Fruit fly (Drosophila melanogaster) whole organism, larva: ENCODE measurements around the gene CG5849.

Experiments
- noc ChIP-seq: fragments of 200-800 bp; sonication (Bioruptor generic); optimal IDR thresholded peaks from 3 replicates; lab custom pipeline; 2019; ENCODE audit warnings: missing biosample characterization, mild to moderate bottlenecking, missing genetic modification characterization, moderate library complexity

Gene CG5849

DNA sequence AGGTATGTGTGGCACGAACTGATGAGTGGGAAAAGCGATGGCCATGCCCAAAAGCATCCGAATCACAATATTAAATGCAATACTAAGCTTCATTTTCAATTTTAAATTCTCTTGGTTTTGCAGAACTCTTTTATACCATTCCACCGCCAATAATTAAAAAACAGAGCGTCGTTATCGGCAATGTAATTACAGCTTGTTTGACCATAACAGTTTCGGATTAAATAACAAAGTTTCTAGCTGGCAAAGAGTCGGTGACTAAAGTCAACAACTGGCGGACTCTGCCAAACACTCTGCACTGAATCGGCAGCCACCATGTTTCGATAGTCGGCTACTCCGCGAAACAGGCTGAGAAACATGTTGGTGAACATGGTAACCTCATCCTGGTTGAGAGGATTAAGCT is 2.6 kb upstream of the CG5849 start, which contains the start of gene CG42870:
TSS of gene CG42870 (minus strand) at position 101 of the 400 bp plus-strand sequence.
- TF ChIP-seq noc, result no peak

DNA sequence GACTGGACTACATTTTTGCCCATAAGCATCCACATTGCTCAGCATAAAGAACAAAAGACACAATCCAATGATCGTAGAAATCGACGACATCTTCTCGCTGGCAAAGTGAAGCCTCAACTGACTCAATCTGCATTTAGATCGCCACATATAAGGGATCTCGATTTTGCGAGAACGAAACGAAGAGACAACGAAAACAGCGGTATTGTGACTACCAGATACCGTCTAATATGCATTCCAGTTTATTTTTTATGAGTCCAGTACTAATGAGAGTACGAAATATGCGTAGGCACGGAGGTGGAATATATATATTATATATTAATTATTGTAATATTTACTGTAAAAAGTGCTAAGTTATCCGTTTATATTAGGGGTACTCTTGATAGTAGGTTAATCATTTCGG is 895 bp upstream of the CG5849 start, which contains the start of gene CG34034:
TSS of gene CG34034 (minus strand) at position 101 of the 400 bp plus-strand sequence.
- TF ChIP-seq noc, result no peak

DNA sequence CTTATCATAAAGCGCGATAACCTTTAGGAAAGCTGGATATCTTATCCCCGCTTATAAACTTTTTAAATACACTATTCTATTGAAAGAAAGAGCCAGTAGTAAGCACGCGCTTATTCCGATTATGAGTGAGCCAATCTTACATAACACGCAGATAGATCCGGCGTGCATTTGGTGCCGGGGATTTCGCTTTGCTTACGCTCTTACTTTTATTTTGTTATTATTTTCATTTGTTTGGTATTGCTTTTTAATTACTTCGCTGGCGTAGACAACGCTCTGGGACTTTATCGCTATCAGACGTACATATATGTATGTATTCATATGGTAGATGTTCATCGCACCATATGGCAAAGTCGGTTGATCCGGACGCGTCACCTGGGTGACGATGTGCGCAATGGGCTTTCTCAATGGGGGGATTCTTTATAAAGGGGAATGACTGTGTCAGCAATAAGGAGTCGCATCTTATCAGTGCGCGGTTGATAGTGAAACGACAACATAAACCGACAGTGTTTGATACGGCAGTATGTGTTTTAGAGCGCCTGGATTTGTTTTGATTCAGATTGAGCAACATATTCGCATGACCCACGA is 953 bp downstream of the CG5849 start:
- peak; percentile 37 for TF ChIP-seq noc

DNA sequence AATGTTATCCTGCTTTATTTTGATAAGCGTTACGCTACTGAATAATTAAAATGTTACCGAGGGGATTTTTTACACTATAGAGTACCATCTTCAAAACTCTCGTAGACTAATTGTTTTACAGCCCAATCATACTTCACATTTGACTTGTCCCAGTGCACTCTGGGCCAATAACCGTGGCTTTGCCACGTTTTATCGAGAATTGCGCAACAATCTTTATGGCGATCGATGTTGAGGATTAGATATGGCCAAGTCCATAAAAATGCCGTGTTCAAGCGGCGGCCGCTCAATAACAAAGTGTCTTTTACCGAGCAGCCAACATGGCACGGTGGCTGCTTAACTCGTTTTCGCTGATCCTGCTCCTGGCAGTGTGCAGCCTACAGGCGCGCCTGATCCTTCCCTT is 5.1 kb downstream of the CG5849 start, which contains the start of gene CG31343:
TSS of gene CG31343 (plus strand) at position 279 of the 400 bp plus-strand sequence.
- no peak for TF ChIP-seq noc

DNA sequence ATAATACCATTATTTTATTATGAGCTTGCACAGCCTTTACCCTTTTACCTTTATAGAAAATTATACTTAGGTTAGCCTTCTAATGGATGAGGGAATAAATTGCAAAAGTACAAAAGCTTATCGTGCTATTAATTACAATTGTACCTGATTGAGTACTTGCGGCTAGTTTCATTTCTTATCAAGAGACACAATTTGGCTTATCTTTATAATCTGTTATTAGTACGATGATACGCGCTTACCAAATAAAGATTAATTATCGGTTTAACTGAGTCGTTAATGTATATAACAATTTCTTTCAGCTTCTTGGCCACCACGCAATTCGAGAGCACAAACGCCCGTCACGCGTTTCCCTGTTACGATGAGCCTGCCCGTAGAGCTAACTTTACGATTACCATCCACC is 6.0 kb downstream of the CG5849 start:
- no peak for TF ChIP-seq noc

DNA sequence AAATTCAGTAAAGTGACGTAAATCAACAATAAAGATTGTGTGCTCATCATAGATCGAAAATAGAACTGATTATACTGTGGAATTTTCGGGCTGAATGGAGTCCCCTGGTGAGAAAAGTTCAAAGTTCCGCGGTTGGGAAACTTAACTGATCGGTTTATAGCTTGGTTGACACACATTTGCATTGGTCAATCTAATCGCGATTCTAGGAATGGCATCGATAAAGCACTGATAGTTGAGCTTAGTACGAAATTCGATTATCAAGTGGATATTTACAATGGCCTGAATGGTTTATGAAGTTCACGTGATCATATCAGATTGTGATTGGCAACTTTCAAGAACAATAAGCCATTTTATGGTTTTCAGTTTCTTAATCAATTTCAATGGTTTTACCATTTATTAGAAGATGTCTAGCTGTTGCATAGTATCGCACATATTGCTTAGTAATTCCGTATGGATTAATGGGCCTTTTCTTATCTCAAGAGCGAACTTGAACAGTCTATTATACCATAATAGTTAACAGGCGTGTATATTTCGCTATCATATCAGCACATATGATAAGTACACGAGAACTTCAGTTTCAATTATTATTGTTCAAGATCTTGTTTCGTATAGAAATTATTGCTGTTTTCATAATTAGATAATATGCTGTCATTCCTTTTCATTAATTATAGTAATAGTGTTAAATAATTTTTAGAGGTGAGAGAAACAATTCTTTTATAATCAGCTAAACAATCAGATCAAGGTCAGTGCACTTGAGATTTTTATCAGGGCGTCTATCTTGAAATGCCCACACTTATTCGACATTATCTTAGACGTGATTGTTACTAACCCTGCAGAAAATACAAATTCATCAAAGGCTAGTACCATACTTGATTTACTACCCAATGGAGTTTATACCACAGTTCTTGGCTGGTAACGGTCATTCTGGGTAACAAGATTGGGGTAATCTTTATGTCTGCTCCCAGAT is 9.3 kb downstream of the CG5849 start, which contains the start of gene CG31233:
TSS of gene CG31233 (plus strand) at position 900 of the 967 bp plus-strand sequence.
- TF ChIP-seq noc, result peak; percentile 54

DNA sequence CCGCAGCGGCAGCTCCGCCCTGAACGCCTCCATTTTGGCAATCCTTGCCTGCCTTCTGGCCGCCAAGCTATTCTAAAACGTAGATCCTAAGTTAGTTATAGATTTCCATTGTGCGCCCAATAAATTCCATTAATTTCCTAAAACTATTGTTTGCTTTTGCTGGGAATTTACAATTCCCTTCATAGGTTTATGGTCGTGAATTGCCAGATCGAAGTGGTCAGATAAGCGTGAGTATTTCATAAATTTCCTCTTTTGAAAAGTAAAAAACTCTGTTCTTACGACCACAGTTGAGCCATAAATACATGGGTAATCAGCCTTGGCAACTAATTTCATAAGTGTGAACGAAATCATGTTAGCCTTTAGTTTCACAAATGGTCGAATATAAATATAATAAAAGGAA is 13.2 kb downstream of the CG5849 start:
- peak; percentile 86 for TF ChIP-seq noc

DNA sequence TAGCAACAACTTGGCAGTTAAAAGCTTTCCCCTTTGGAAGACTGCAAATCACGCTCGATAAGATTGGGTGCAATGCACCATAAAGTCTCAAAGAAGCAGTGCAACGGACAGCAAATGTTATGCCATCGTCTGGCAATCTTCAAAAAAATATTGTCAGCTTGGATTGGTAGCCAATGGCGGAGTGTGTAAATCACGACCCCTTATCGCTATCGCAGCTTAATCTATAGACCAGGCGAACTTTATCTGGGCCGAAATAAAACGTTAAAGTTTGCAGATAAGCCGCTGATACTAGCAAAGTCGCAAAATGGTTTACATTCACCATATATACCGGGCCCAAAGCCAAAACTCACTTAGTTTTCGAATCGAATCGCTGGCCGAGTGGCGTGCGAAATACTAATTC is 14.1 kb downstream of the CG5849 start, which contains the start of gene CG31198:
TSS of gene CG31198 (plus strand) at position 351 of the 400 bp plus-strand sequence.
- TF ChIP-seq noc, result peak; percentile 37

DNA sequence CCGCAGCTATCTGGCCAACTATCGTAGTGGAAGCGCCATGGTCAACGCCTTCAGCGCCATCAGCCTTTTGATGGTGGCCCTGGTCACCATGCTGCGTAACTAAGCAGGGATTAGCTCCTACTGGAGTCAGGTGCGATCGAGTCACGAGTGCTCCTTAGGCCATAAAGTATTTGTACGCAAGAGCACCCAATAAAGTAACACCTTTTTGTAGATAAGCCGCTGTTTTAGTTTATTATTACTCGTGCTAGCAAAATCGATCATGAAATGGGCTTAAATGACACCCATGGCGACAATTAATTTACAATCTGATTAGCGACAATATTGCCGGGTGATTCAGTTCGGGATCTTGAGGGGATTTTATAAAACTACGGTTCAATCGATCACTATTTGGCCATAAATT is 17.6 kb downstream of the CG5849 start:
- peak; percentile 20 for TF ChIP-seq noc

DNA sequence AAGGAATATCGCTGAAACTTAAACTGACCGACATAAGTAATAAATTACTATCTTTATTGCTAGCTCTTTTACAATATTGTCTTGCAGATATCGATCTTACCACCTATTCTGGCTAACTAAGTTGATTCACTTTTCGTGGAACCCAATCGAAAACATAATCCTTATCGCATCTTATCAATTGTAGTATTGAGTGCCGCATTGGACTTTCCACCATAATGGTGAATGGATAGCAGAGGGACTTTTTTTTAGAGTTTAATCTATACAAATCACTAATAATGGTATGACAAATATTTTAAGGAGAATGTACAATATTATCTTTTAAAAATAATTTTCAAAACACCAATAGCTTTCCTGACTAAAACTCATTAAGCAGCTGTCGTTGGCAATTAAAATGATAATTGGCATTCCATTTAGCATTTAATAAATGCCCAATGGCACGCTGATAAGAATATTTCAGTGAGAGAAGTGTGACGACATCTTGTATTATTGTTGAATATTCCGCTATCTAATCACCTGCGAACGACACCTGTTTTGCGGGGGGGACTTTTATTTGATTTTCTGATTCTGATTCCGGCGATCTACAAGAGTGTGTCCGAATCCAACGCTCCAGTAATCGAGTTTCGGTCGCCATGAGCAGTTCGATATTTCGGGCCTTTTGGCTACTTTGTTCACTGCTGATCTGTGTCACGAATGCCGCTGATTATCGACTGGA is 18.4 kb downstream of the CG5849 start, which contains the start of gene CG42335:
TSS of gene CG42335 (plus strand) at position 620 of the 712 bp plus-strand sequence.
- peak; percentile 45 for TF ChIP-seq noc

DNA sequence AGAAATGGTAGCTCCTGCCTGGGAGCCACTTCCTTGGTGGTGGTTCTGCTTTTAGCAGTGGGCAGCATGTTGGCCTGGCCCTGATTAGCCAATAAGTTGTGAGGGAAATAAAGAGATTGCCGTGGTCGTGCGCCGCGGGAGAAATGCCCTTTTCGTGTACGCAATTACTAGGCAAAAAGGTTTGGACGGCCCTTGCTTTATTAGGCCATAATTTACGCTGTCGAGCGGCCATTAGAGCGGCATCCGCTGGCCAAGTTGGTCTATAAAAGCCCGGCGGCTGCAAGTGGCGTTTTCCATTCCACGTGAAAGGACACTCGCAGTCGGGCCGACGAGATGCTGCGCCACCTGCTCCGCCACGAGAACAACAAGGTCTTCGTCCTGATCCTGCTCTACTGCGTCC is 29.3 kb downstream of the CG5849 start, which contains the start of gene Burs:
TSS of gene Burs (plus strand) at position 301 of the 400 bp plus-strand sequence.
- TF ChIP-seq noc, result no peak

DNA sequence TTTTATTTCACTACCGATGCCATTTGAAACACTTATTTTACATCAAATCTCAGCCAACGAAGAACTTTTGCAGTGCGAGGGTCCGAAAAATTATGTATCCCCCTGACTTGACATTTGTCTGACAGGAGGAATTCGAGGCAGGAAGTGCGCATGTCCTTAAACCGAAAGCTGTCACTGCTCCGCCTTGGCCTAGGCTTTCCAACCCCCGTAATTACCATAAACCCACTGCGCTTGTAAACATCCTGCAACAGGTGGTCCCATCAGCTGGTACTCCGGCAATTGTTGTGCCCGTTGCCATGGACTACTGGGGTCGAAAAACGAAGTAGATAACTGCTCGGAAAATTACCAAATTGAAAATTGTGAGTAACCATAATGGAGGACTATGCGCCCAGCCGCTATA is 35.9 kb downstream of the CG5849 start, which contains the start of the genes GABA-B-R2 and CG6800:
TSS of gene GABA-B-R2 (minus strand) at position 75 of the 400 bp plus-strand sequence.
TSS of gene CG6800 (plus strand) at position 373 of the 400 bp plus-strand sequence.
- no peak for TF ChIP-seq noc

DNA sequence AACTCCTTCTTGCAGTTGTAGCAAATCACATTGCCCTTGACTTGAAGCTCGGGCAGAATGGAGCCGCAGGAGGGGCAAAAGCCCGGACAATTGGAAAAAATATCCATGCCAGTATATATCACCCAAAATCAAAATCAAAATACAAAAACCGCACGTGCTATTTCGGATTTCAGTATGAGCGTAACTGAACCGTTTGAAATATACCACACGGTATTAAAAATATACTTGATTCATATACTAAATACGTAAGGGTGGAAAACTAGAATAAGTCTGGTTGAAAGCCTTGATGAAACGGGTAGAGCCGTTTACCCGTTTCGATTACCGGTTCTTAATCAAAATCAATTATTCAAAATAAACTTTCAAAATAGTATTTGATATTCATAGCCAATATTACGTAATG is 37.8 kb downstream of the CG5849 start, which contains the start of gene Polr1H:
TSS of gene Polr1H (minus strand) at position 188 of the 400 bp plus-strand sequence.
- no peak for TF ChIP-seq noc

DNA sequence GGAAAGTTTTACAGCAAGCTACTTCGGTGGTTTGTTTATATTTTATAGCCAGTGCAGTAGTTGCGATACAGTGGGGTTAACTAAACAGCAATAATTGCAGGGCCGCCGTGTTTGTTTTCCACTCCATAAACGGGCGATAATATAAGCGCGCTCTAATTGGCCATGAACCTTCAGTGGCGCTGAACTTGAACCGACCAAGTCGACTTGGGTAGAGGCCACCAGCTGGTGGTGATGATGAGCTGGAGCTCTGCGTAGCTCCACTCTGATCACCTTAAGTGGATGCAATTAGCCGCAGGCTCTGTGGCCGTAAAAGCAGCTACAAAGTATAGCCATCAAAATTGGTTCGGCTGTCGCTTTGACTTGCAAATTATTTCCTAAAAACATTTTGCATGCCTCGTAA is 40.2 kb downstream of the CG5849 start:
- TF ChIP-seq noc, result no peak

DNA sequence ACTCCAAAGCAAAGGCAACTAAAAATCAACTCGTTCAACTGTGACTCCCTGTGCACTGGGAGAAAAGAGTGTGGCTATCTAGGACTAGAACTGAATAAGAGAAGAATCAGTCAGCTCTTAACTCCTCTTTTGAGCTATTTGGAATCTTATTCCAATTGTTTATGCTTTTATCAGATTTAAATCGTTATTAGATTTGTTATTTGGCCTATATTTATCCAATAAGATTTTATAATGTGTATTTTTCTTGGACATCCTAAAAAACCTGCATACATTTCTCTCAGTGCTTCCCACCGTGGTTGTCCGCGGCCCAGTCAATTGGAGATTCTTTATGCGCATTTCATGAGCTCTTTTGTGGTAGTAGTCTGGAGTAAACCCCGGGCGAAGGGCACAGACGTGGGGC is 41.5 kb downstream of the CG5849 start:
- TF ChIP-seq noc, result peak; percentile 68

DNA sequence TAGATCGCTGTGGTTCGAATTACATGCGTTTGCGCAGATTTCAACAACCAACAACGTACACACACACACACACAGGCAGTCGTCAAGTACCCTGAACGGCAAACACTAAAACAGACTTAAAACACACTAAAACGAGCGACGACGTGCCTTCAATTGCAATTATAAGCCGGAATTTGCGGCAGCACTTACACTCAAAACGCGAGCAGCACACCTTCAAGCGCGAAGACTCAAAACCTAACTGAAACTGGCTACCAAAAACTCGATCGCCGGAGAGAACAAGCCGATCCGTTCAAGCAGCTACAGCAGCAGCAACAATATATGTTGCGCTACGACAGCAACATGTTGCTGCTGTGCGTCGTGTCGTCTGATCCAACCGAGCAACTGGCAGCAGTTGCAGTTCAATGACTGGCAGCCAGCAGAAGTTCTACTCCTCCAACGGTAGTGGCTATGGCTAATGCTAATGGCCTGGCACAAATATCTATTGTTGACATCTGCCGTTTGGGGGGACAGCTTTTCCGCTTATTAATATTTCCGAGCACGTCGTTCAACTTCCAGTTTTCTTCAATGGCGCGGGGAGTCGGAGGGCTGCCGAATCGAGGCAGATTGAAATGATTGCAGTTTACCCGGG is 42.5 kb downstream of the CG5849 start, which contains the start of gene tsl:
TSS of gene tsl (minus strand) at position 242 of the 628 bp plus-strand sequence.
- TF ChIP-seq noc, result no peak
